Fruit fly (Drosophila melanogaster) whole organism, wandering third instar larva: ENCODE data around the gene foxo.

Experiments
- CG32264 ChIP-seq: fragments of 200-800 bp; sonication (Bioruptor generic); optimal IDR thresholded peaks from 2 replicates; lab custom pipeline; 2016; ENCODE audit warnings: missing biosample characterization, missing genetic modification characterization
- CG9705 ChIP-seq: fragments of 200-800 bp; sonication (Bioruptor generic); optimal IDR thresholded peaks from 2 replicates; lab custom pipeline; 2018; ENCODE audit warnings: missing biosample characterization, mild to moderate bottlenecking, missing genetic modification characterization
- Dfd ChIP-seq: fragments of >200 bp; optimal IDR thresholded peaks from 2 replicates; lab custom pipeline; 2017; ENCODE audit warnings: missing biosample characterization, missing genetic modification characterization
- HLH106 ChIP-seq: fragments of 200-800 bp; optimal IDR thresholded peaks from 3 replicates; lab custom pipeline; 2019; ENCODE audit warnings: missing biosample characterization, mild to moderate bottlenecking, missing genetic modification characterization, moderate library complexity
- Myc ChIP-seq: fragments of >200 bp; optimal IDR thresholded peaks from 2 replicates; lab custom pipeline; 2017
- N ChIP-seq: fragments of >200 bp; optimal IDR thresholded peaks from 2 replicates; lab custom pipeline; 2018; ENCODE audit warnings: missing biosample characterization, missing external identifiers, missing genetic modification characterization
- Sp1 ChIP-seq: fragments of 200-800 bp; sonication (Bioruptor generic); optimal IDR thresholded peaks from 3 replicates; lab custom pipeline; 2019; ENCODE audit warnings: missing biosample characterization, mild to moderate bottlenecking, missing genetic modification characterization, moderate library complexity
- ey ChIP-seq: fragments of 200-800 bp; sonication (Bioruptor generic); optimal IDR thresholded peaks from 2 replicates; lab custom pipeline; 2016; ENCODE audit warnings: missing biosample characterization, missing genetic modification characterization
- h ChIP-seq: fragments of 200-800 bp; sonication (Bioruptor generic); optimal IDR thresholded peaks from 3 replicates; lab custom pipeline; 2016; ENCODE audit warnings: missing biosample characterization, mild to moderate bottlenecking, missing genetic modification characterization
- lola ChIP-seq: fragments of >200 bp; optimal IDR thresholded peaks from 2 replicates; lab custom pipeline; 2017; ENCODE audit warnings: missing biosample characterization, missing genetic modification characterization
- pan ChIP-seq: fragments of >200 bp; optimal IDR thresholded peaks from 2 replicates; lab custom pipeline; 2017
- usp ChIP-seq: fragments of >200 bp; optimal IDR thresholded peaks from 2 replicates; lab custom pipeline; 2017; ENCODE audit warnings: missing biosample characterization, missing genetic modification characterization

- TF ChIP-seq Dfd: no peak
- no peak for TF ChIP-seq CG9705 (GFP tag; lab: Kevin White, UChicago)
- TF ChIP-seq lola: no peak
- no peak for TF ChIP-seq usp (GFP tag; lab: Kevin White, UChicago)
- TF ChIP-seq HLH106 (tag; lab: Kevin White, UChicago): no peak
- no peak for TF ChIP-seq Myc (lab: Kevin White, UChicago)
- TF ChIP-seq ey: no peak
- TF ChIP-seq CG32264 (GFP tag; lab: Kevin White, UChicago): no peak
- TF ChIP-seq pan: no peak
- no peak for TF ChIP-seq Sp1 (GFP tag; lab: Kevin White, UChicago)
- no peak for TF ChIP-seq N (GFP tag; lab: Kevin White, UChicago)
- TF ChIP-seq h (GFP tag; lab: Kevin White, UChicago): no peak
Measured at dm6 chr3R:14100962-14101361, 44.2 kb downstream of the foxo start.
